Worm (Caenorhabditis elegans) whole organism, early embryonic: ENCODE results near the gene fbxa-206.

ENCODE experiments used
- F13C5.2 ChIP-seq: sonication (generic microtip); optimal IDR thresholded peaks from 2 replicates; lab custom pipeline; 2017; ENCODE audit warnings: mild to moderate bottlenecking, missing genetic modification characterization, inconsistent platforms, missing compliant biosample characterization
- ama-1 ChIP-seq: fragments of 150-350 bp; optimal IDR thresholded peaks from 2 replicates; lab custom pipeline; 2014
- ceh-13 ChIP-seq: fragments of 200-800 bp; sonication (Bioruptor generic); optimal IDR thresholded peaks from 2 replicates; lab custom pipeline; 2018; ENCODE audit warnings: mild to moderate bottlenecking, missing genetic modification characterization, missing compliant biosample characterization
- ceh-36 ChIP-seq: sonication (generic microtip); optimal IDR thresholded peaks from 2 replicates; lab custom pipeline; 2016; ENCODE audit warnings: missing genetic modification characterization, inconsistent platforms, missing compliant biosample characterization
- ets-7 ChIP-seq: sonication (generic microtip); optimal IDR thresholded peaks from 2 replicates; lab custom pipeline; 2016; ENCODE audit warnings: missing genotype, missing genetic modification characterization, missing compliant biosample characterization
- flt-1 ChIP-seq: fragments of 200-800 bp; sonication (Bioruptor generic); IDR thresholded peaks from 2 replicates; pipeline ENCODE4 v1.3.6; 2022; ENCODE audit warnings: missing genetic modification characterization, missing compliant biosample characterization
- hnd-1 ChIP-seq: sonication (generic microtip); optimal IDR thresholded peaks from 2 replicates; lab custom pipeline; 2016; ENCODE audit warnings: missing genetic modification characterization, missing compliant biosample characterization
- pes-1 ChIP-seq: fragments of 200-800 bp; sonication (Bioruptor generic); IDR thresholded peaks from 2 replicates; pipeline ENCODE4 v1.3.6; 2022; ENCODE audit warnings: missing genetic modification reagents, missing genetic modification characterization, missing compliant biosample characterization
- scrt-1 ChIP-seq: fragments of 200-800 bp; sonication (Bioruptor generic); IDR thresholded peaks from 2 replicates; pipeline ENCODE4 v1.3.6; 2022; ENCODE audit warnings: missing genetic modification characterization, missing compliant biosample characterization
- sea-1 ChIP-seq: fragments of 200-800 bp; sonication (Bioruptor generic); conservative IDR thresholded peaks from 2 replicates; pipeline ENCODE4 v1.3.6; 2022; ENCODE audit warnings: missing genetic modification characterization, missing compliant biosample characterization
- tbx-11 ChIP-seq: fragments of 200-800 bp; sonication (Bioruptor generic); IDR thresholded peaks from 2 replicates; pipeline ENCODE4 v1.3.6; 2022; ENCODE audit warnings: missing genetic modification characterization, missing compliant biosample characterization
- tra-4 ChIP-seq: sonication (generic microtip); optimal IDR thresholded peaks from 2 replicates; lab custom pipeline; 2017; ENCODE audit warnings: missing genetic modification characterization, missing compliant biosample characterization

DNA sequence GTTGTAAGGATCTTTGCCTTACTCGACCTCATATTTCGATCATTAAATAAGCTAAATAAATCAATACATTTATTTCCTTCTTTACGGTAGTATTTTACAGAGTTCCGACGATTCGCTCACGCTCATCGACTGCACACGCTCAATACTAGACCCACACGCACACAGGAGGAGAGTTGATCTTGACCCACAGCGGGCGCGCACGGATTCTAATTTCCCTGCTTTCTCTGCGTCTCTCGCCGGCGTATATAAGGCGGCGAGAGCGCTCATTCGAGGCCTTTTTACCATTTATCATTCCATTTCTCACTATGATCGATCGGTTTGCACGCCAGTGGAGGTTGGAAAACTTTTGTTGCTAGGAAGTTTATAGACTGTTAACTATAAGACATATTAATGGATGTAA, 31.8 kb upstream of the fbxa-206 start:
- TF ChIP-seq ama-1 (lab: Kevin White, UChicago), result no peak
- no peak for TF ChIP-seq F13C5.2 (tag; lab: Kevin White, UChicago)
- no peak for TF ChIP-seq tra-4
- TF ChIP-seq sea-1 (GFP tag; lab: Robert Waterston, UW), result no peak
- TF ChIP-seq scrt-1 (GFP tag; lab: Robert Waterston, UW), result no peak
- TF ChIP-seq hnd-1 (tag; lab: Kevin White, UChicago), result no peak
- TF ChIP-seq flt-1 (GFP tag; lab: Robert Waterston, UW), result no peak
- no peak for TF ChIP-seq pes-1 (GFP tag; lab: Robert Waterston, UW)
- no peak for TF ChIP-seq ceh-13 (GFP tag; lab: Kevin White, UChicago)
- TF ChIP-seq ets-7 (tag; lab: Kevin White, UChicago), result no peak
- no peak for TF ChIP-seq tbx-11 (GFP tag; lab: Robert Waterston, UW)
- no peak for TF ChIP-seq ceh-36 (tag; lab: Kevin White, UChicago)
